Fruit fly (Drosophila melanogaster) whole organism, embryonic: ENCODE data around the gene Noc2.

Experiments
- ATbp ChIP-seq: fragments of 200-800 bp; sonication (Bioruptor generic); optimal IDR thresholded peaks from 2 replicates; lab custom pipeline; 2017; ENCODE audit warnings: missing biosample characterization, mild to moderate bottlenecking, missing genetic modification characterization, missing genetic modification reagents
- Adf1 ChIP-seq: fragments of 200-800 bp; sonication (Bioruptor generic); IDR thresholded peaks from 2 replicates; pipeline ENCODE4 v1.3.6; 2022; ENCODE audit warnings: missing biosample characterization, missing genetic modification characterization
- Bgb ChIP-seq: fragments of 200-800 bp; sonication (Bioruptor generic); IDR thresholded peaks from 2 replicates; pipeline ENCODE4 v1.3.6; 2022; ENCODE audit warnings: missing biosample characterization, missing genetic modification characterization; ENCODE audit not compliant: partially characterized antibody
- CG10543 ChIP-seq: fragments of 200-800 bp; sonication (Bioruptor generic); optimal IDR thresholded peaks from 3 replicates; lab custom pipeline; 2017; ENCODE audit warnings: missing biosample characterization, mild to moderate bottlenecking, missing genetic modification characterization, moderate library complexity
- CG10959 ChIP-seq: fragments of 200-800 bp; sonication (Bioruptor generic); IDR thresholded peaks from 2 replicates; pipeline ENCODE4 v1.3.6; 2022; ENCODE audit warnings: missing biosample characterization, missing genetic modification characterization
- CG11247 ChIP-seq: fragments of 200-800 bp; sonication (Bioruptor generic); IDR thresholded peaks from 2 replicates; pipeline ENCODE4 v1.3.6; 2022; ENCODE audit warnings: missing biosample characterization, missing genetic modification characterization
- CG11398 ChIP-seq: fragments of 200-800 bp; sonication (Bioruptor generic); optimal IDR thresholded peaks from 2 replicates; lab custom pipeline; 2016; ENCODE audit warnings: missing biosample characterization, missing genetic modification characterization
- CG11560 ChIP-seq: fragments of 200-800 bp; sonication (Bioruptor generic); IDR thresholded peaks from 3 replicates; pipeline ENCODE4 v1.3.6; 2022; ENCODE audit warnings: missing biosample characterization, missing genetic modification characterization
- CG12104 ChIP-seq: fragments of 200-800 bp; sonication (Bioruptor generic); optimal IDR thresholded peaks from 3 replicates; lab custom pipeline; 2016; ENCODE audit warnings: missing biosample characterization, missing genetic modification characterization
- CG14014 ChIP-seq: fragments of 200-800 bp; sonication (Bioruptor generic); IDR thresholded peaks from 2 replicates; pipeline ENCODE4 v1.3.6; 2022; ENCODE audit warnings: missing biosample characterization, missing genetic modification characterization
- CG16863 ChIP-seq: fragments of 200-800 bp; sonication (Bioruptor generic); optimal IDR thresholded peaks from 3 replicates; lab custom pipeline; 2016; ENCODE audit warnings: missing biosample characterization, missing genetic modification characterization
- CG3065 ChIP-seq: fragments of 200-800 bp; sonication (Bioruptor generic); optimal IDR thresholded peaks from 2 replicates; lab custom pipeline; 2016; ENCODE audit warnings: missing biosample characterization, missing genetic modification characterization
- CG34422 ChIP-seq: fragments of 200-800 bp; sonication (Bioruptor generic); IDR thresholded peaks from 3 replicates; pipeline ENCODE4 v1.3.6; 2022; ENCODE audit warnings: missing biosample characterization, missing genetic modification characterization
- CG5953 ChIP-seq: fragments of 200-800 bp; sonication (Bioruptor generic); IDR thresholded peaks from 2 replicates; pipeline ENCODE4 v1.3.6; 2022; ENCODE audit warnings: missing biosample characterization, missing genetic modification characterization
- CG6175 ChIP-seq: fragments of 200-800 bp; sonication (Bioruptor generic); IDR thresholded peaks from 3 replicates; pipeline ENCODE4 v1.3.6; 2022; ENCODE audit warnings: missing biosample characterization, missing genetic modification characterization
- CG7271 ChIP-seq: fragments of 200-800 bp; sonication (Bioruptor generic); optimal IDR thresholded peaks from 2 replicates; lab custom pipeline; 2018; ENCODE audit warnings: missing biosample characterization, mild to moderate bottlenecking, missing genetic modification characterization, moderate library complexity
- CG9215 ChIP-seq: fragments of 200-800 bp; sonication (Bioruptor generic); IDR thresholded peaks from 2 replicates; pipeline ENCODE4 v1.3.6; 2022; ENCODE audit warnings: missing biosample characterization, missing genetic modification characterization
- CoRest ChIP-seq: fragments of 200-800 bp; sonication (Bioruptor generic); optimal IDR thresholded peaks from 3 replicates; lab custom pipeline; 2018; ENCODE audit warnings: missing biosample characterization, mild to moderate bottlenecking, missing genetic modification characterization, moderate library complexity
- D19A ChIP-seq: fragments of 200-800 bp; optimal IDR thresholded peaks from 3 replicates; lab custom pipeline; 2019; ENCODE audit warnings: missing biosample characterization, mild to moderate bottlenecking, missing genetic modification characterization, moderate library complexity
- Dip2 ChIP-seq: fragments of 200-800 bp; sonication (Bioruptor generic); IDR thresholded peaks from 2 replicates; pipeline ENCODE4 v1.3.6; 2022; ENCODE audit warnings: missing biosample characterization, missing genetic modification characterization
- Dref ChIP-seq: fragments of 200-800 bp; sonication (Bioruptor generic); IDR thresholded peaks from 2 replicates; pipeline ENCODE4 v1.3.6; 2022; ENCODE audit warnings: missing biosample characterization, missing genetic modification characterization
- Drgx ChIP-seq: fragments of 200-800 bp; sonication (Bioruptor generic); IDR thresholded peaks from 2 replicates; pipeline ENCODE4 v1.3.6; 2022; ENCODE audit warnings: missing biosample characterization, missing genetic modification characterization
- ERR ChIP-seq: fragments of 200-800 bp; sonication (Bioruptor generic); optimal IDR thresholded peaks from 2 replicates; lab custom pipeline; 2016; ENCODE audit warnings: missing biosample characterization, missing genetic modification characterization
- Eip74EF ChIP-seq, 2 experiments: fragments of 200-800 bp in 1 of 2; fragments of >200 bp in 1 of 2; sonication (Bioruptor generic) in 1 of 2; optimal IDR thresholded peaks; 2 replicates each; lab custom pipeline; 2017 to 2019; ENCODE audit warnings: missing biosample characterization in 2 of 2, missing genetic modification characterization in 2 of 2, mild to moderate bottlenecking in 1 of 2, moderate library complexity in 1 of 2
- HLH3B ChIP-seq: fragments of 200-800 bp; sonication (Bioruptor generic); IDR thresholded peaks from 2 replicates; pipeline ENCODE4 v1.3.6; 2022; ENCODE audit warnings: missing biosample characterization, missing genetic modification characterization
- Hmr ChIP-seq: fragments of 200-800 bp; sonication (Bioruptor generic); optimal IDR thresholded peaks from 3 replicates; lab custom pipeline; 2017; ENCODE audit warnings: mild to moderate bottlenecking, missing biosample characterization, missing genetic modification reagents, missing genetic modification characterization
- Hr51 ChIP-seq, 2 experiments: fragments of 200-800 bp; sonication (Bioruptor generic); optimal IDR thresholded peaks; 2 replicates in 1 of 2; 3 replicates in 1 of 2; lab custom pipeline; 2016 to 2018; ENCODE audit warnings: missing biosample characterization in 2 of 2, missing genetic modification characterization in 2 of 2, mild to moderate bottlenecking in 1 of 2, moderate library complexity in 1 of 2
- Hsf ChIP-seq: fragments of 200-800 bp; sonication (Bioruptor generic); optimal IDR thresholded peaks from 3 replicates; lab custom pipeline; 2016; ENCODE audit warnings: missing biosample characterization, missing genetic modification characterization
- MESR4 ChIP-seq: fragments of 200-800 bp; sonication (Bioruptor generic); optimal IDR thresholded peaks from 2 replicates; lab custom pipeline; 2018; ENCODE audit warnings: missing biosample characterization, mild to moderate bottlenecking, missing genetic modification characterization, moderate library complexity
- PHDP ChIP-seq: fragments of 200-800 bp; sonication (Bioruptor generic); optimal IDR thresholded peaks from 3 replicates; lab custom pipeline; 2018; ENCODE audit warnings: missing biosample characterization, mild to moderate bottlenecking, missing genetic modification characterization, moderate library complexity
- Sry-β ChIP-seq: fragments of 200-800 bp; sonication (Bioruptor generic); optimal IDR thresholded peaks from 2 replicates; lab custom pipeline; 2018; ENCODE audit warnings: missing biosample characterization, mild to moderate bottlenecking, missing genetic modification characterization, moderate library complexity
- Trl ChIP-seq, 3 experiments: fragments of >200 bp in 2 of 3; fragments of 200-800 bp in 1 of 3; sonication (Bioruptor generic) in 1 of 3; optimal IDR thresholded peaks; 2 replicates in 1 of 3; 3 replicates in 2 of 3; lab custom pipeline; 2016 to 2017; ENCODE audit warnings: missing biosample characterization in 1 of 3, missing genetic modification characterization in 1 of 3
- Vsx1 ChIP-seq: fragments of 200-800 bp; sonication (Bioruptor generic); optimal IDR thresholded peaks from 2 replicates; lab custom pipeline; 2017; ENCODE audit warnings: missing biosample characterization, mild to moderate bottlenecking, missing genetic modification characterization, missing genetic modification reagents
- Xrp1 ChIP-seq: fragments of 200-800 bp; sonication (Bioruptor generic); IDR thresholded peaks from 2 replicates; pipeline ENCODE4 v1.3.6; 2022; ENCODE audit warnings: missing biosample characterization, missing genetic modification characterization
- bcd ChIP-seq: fragments of 200-800 bp; sonication (Bioruptor generic); optimal IDR thresholded peaks from 2 replicates; lab custom pipeline; 2017; ENCODE audit warnings: missing biosample characterization, mild to moderate bottlenecking, missing genetic modification characterization
- chinmo ChIP-seq: fragments of 200-800 bp; sonication (Bioruptor generic); IDR thresholded peaks from 4 replicates; pipeline ENCODE4 v1.3.6; 2022; ENCODE audit warnings: missing biosample characterization, missing genetic modification characterization; ENCODE audit not compliant: partially characterized antibody
- croc ChIP-seq: fragments of 200-800 bp; sonication (Bioruptor generic); conservative IDR thresholded peaks from 3 replicates; pipeline ENCODE4 v1.3.6; 2022; ENCODE audit warnings: missing biosample characterization, missing genetic modification characterization
- dm ChIP-seq: fragments of 200-800 bp; sonication (Bioruptor generic); optimal IDR thresholded peaks from 3 replicates; lab custom pipeline; 2016; ENCODE audit warnings: missing biosample characterization, missing genetic modification characterization
- dpn ChIP-seq, 2 experiments: fragments of 200-800 bp; sonication (Bioruptor generic); optimal IDR thresholded peaks; 3 replicates each; lab custom pipeline; 2016; ENCODE audit warnings: missing biosample characterization in 2 of 2, missing genetic modification characterization in 2 of 2
- esg ChIP-seq: fragments of 200-800 bp; sonication (Bioruptor generic); conservative IDR thresholded peaks from 2 replicates; pipeline ENCODE4 v1.3.6; 2022; ENCODE audit warnings: missing biosample characterization, missing genetic modification characterization
- ewg ChIP-seq: fragments of 200-800 bp; sonication (Bioruptor generic); optimal IDR thresholded peaks from 3 replicates; lab custom pipeline; 2017; ENCODE audit warnings: mild to moderate bottlenecking, missing biosample characterization, missing genetic modification reagents, missing genetic modification characterization
- gcm ChIP-seq: fragments of 200-800 bp; sonication (Bioruptor generic); optimal IDR thresholded peaks from 2 replicates; lab custom pipeline; 2019; ENCODE audit warnings: missing biosample characterization, mild to moderate bottlenecking, missing genetic modification characterization, moderate library complexity
- gro ChIP-seq: fragments of 200-800 bp; sonication (Bioruptor generic); optimal IDR thresholded peaks from 2 replicates; lab custom pipeline; 2016; ENCODE audit warnings: missing biosample characterization, missing genetic modification characterization
- ham ChIP-seq: fragments of 200-800 bp; sonication (Bioruptor generic); IDR thresholded peaks from 2 replicates; pipeline ENCODE4 v1.3.6; 2022; ENCODE audit warnings: missing biosample characterization, missing genetic modification characterization
- luna ChIP-seq: fragments of 200-800 bp; sonication (Bioruptor generic); optimal IDR thresholded peaks from 2 replicates; lab custom pipeline; 2016; ENCODE audit warnings: missing biosample characterization, missing genetic modification characterization
- odd ChIP-seq: fragments of 200-800 bp; sonication (Bioruptor generic); optimal IDR thresholded peaks from 2 replicates; lab custom pipeline; 2017; ENCODE audit warnings: missing biosample characterization, mild to moderate bottlenecking, missing genetic modification characterization
- org-1 ChIP-seq: fragments of 200-800 bp; sonication (Bioruptor generic); optimal IDR thresholded peaks from 2 replicates; lab custom pipeline; 2017; ENCODE audit warnings: missing biosample characterization, missing genetic modification characterization
- ro ChIP-seq: fragments of 200-800 bp; sonication (Bioruptor generic); IDR thresholded peaks from 2 replicates; pipeline ENCODE4 v1.3.6; 2022; ENCODE audit warnings: missing biosample characterization, missing genetic modification characterization
- sens ChIP-seq: fragments of 200-800 bp; sonication (Bioruptor generic); peaks from one replicate; lab custom pipeline; 2016; ENCODE audit warnings: missing biosample characterization, missing genetic modification characterization
- sisA ChIP-seq: fragments of 200-800 bp; sonication (Bioruptor generic); IDR thresholded peaks from 2 replicates; pipeline ENCODE4 v1.3.6; 2022; ENCODE audit warnings: missing biosample characterization, missing genetic modification characterization
- sr ChIP-seq: fragments of 200-800 bp; sonication (Bioruptor generic); IDR thresholded peaks from 3 replicates; pipeline ENCODE4 v1.3.6; 2022; ENCODE audit warnings: missing biosample characterization, missing genetic modification characterization
- tx ChIP-seq: fragments of 200-800 bp; sonication (Bioruptor generic); optimal IDR thresholded peaks from 2 replicates; lab custom pipeline; 2016; ENCODE audit warnings: missing biosample characterization, missing genetic modification characterization

The Noc2 gene

dm6 chr2L:21166422-21166821, 3.0 kb downstream of the Noc2 start (continued):
- TF ChIP-seq luna (no peak), HLH3B (GFP tag; lab: Robert Waterston, UW) (no peak), CG3065 (GFP tag; lab: Kevin White, UChicago) (no peak), Drgx (GFP tag; lab: Robert Waterston, UW) (no peak), tx (GFP tag; lab: Kevin White, UChicago) (no peak), esg (GFP tag; lab: Robert Waterston, UW) (no peak), CG11247 (GFP tag; lab: Robert Waterston, UW) (no peak), croc (GFP tag; lab: Robert Waterston, UW) (no peak), PHDP (tag; lab: Kevin White, UChicago) (no peak), Hmr (GFP tag; lab: Kevin White, UChicago) (no peak), sisA (GFP tag; lab: Robert Waterston, UW) (no peak), Eip74EF (GFP tag; optimal IDR thresholded peaks at IDR 0.05; lab: Kevin White, UChicago) (no peak), Vsx1 (GFP tag; lab: Kevin White, UChicago) (no peak), MESR4 (GFP tag; lab: Kevin White, UChicago) (peak; percentile 82), CG12104 (GFP tag; lab: Kevin White, UChicago) (no peak), dm (GFP tag; lab: Kevin White, UChicago) (peak; percentile 59), CG10543 (GFP tag; lab: Kevin White, UChicago) (peak; percentile 23), Sry-β (peak; percentile 79), odd (no peak), sens (GFP tag; lab: Kevin White, UChicago) (peak; percentile 11), Trl (optimal IDR thresholded peaks at IDR 0.05; lab: Kevin White, UChicago) (no peak), Trl (GFP tag; optimal IDR thresholded peaks at IDR 0.05; lab: Kevin White, UChicago) (no peak), CG34422 (GFP tag; lab: Robert Waterston, UW) (peak; percentile 36; the same call in 1 of the 3 replicates), ro (no peak), D19A (tag; lab: Kevin White, UChicago) (no peak), org-1 (GFP tag; lab: Kevin White, UChicago) (no peak), dpn (GFP tag; optimal IDR thresholded peaks at IDR 0.05; lab: Kevin White, UChicago) (no peak), CG11398 (GFP tag; lab: Kevin White, UChicago) (no peak), sr (GFP tag; lab: Robert Waterston, UW) (no peak), Hsf (GFP tag; lab: Kevin White, UChicago) (no peak), CG16863 (GFP tag; lab: Kevin White, UChicago) (no peak), CG7271 (tag; lab: Kevin White, UChicago) (no peak), Hr51 (GFP tag; optimal IDR thresholded peaks at IDR 0.05; lab: Kevin White, UChicago) (no peak), gro (GFP tag; lab: Kevin White, UChicago) (peak; percentile 41), gcm (GFP tag; lab: Kevin White, UChicago) (no peak), Dref (no peak), Bgb (no peak), ewg (GFP tag; lab: Kevin White, UChicago) (no peak), CG5953 (GFP tag; lab: Robert Waterston, UW) (no peak), CoRest (tag; lab: Kevin White, UChicago) (peak; percentile 22), ATbp (GFP tag; lab: Kevin White, UChicago) (no peak), Dip2 (GFP tag; lab: Robert Waterston, UW) (no peak), CG10959 (GFP tag; lab: Robert Waterston, UW) (no peak), CG14014 (GFP tag; lab: Robert Waterston, UW) (no peak), CG6175 (GFP tag; lab: Robert Waterston, UW) (no peak), bcd (GFP tag; lab: Kevin White, UChicago) (no peak), CG11560 (tag; lab: Robert Waterston, UW) (no peak), Adf1 (GFP tag; lab: Robert Waterston, UW) (no peak), CG9215 (GFP tag; lab: Robert Waterston, UW) (no peak), ham (no peak), Xrp1 (GFP tag; lab: Robert Waterston, UW) (peak; percentile 29; the same call in 1 of the 2 replicates), chinmo (GFP tag; lab: Robert Waterston, UW) (no peak), ERR (GFP tag; lab: Kevin White, UChicago) (no peak)
